Fruit fly (Drosophila melanogaster) whole organism, embryonic: ENCODE measurements around the gene RunxB.

Source experiments
- B-H2 ChIP-seq: fragments of 200-800 bp; sonication (Bioruptor generic); optimal IDR thresholded peaks from 2 replicates; lab custom pipeline; 2018; ENCODE audit warnings: missing biosample characterization, mild to moderate bottlenecking, missing genetic modification characterization
- CG10565 ChIP-seq: fragments of 200-800 bp; sonication (Bioruptor generic); optimal IDR thresholded peaks from 3 replicates; lab custom pipeline; 2016; ENCODE audit warnings: missing biosample characterization, mild to moderate bottlenecking, missing genetic modification characterization
- CG11695 ChIP-seq: fragments of 200-800 bp; sonication (Bioruptor generic); IDR thresholded peaks from 3 replicates; pipeline ENCODE4 v1.3.6; 2022; ENCODE audit warnings: missing biosample characterization, missing genetic modification characterization
- CG12071 ChIP-seq: fragments of 200-800 bp; sonication (Bioruptor generic); optimal IDR thresholded peaks from 3 replicates; lab custom pipeline; 2018; ENCODE audit warnings: missing biosample characterization, mild to moderate bottlenecking, missing genetic modification characterization
- CG13123 ChIP-seq: fragments of 200-800 bp; sonication (Bioruptor generic); optimal IDR thresholded peaks from 2 replicates; lab custom pipeline; 2016; ENCODE audit warnings: missing biosample characterization, missing genetic modification characterization
- CG15696 ChIP-seq: fragments of 200-800 bp; sonication (Bioruptor generic); optimal IDR thresholded peaks from 2 replicates; lab custom pipeline; 2019; ENCODE audit warnings: missing biosample characterization, mild to moderate bottlenecking, missing genetic modification characterization, moderate library complexity
- CG16813 ChIP-seq: fragments of 200-800 bp; sonication (Bioruptor generic); IDR thresholded peaks from 3 replicates; pipeline ENCODE4 v1.3.6; 2022; ENCODE audit warnings: missing biosample characterization, missing genetic modification characterization; ENCODE audit not compliant: partially characterized antibody
- CG18599 ChIP-seq: fragments of 200-800 bp; sonication (Bioruptor generic); optimal IDR thresholded peaks from 3 replicates; lab custom pipeline; 2017; ENCODE audit warnings: missing biosample characterization, missing genetic modification characterization, mild to moderate bottlenecking, moderate library complexity, missing genetic modification reagents
- CG2129 ChIP-seq: fragments of 200-800 bp; sonication (Bioruptor generic); IDR thresholded peaks from 2 replicates; pipeline ENCODE4 v1.3.6; 2022; ENCODE audit warnings: missing biosample characterization, missing genetic modification characterization; ENCODE audit not compliant: partially characterized antibody
- CG34422 ChIP-seq: fragments of 200-800 bp; sonication (Bioruptor generic); IDR thresholded peaks from 3 replicates; pipeline ENCODE4 v1.3.6; 2022; ENCODE audit warnings: missing biosample characterization, missing genetic modification characterization
- CG4617 ChIP-seq: fragments of 200-800 bp; sonication (Bioruptor generic); optimal IDR thresholded peaks from 3 replicates; lab custom pipeline; 2016; ENCODE audit warnings: missing biosample characterization, missing genetic modification characterization, borderline replicate concordance
- CG5953 ChIP-seq: fragments of 200-800 bp; sonication (Bioruptor generic); IDR thresholded peaks from 2 replicates; pipeline ENCODE4 v1.3.6; 2022; ENCODE audit warnings: missing biosample characterization, missing genetic modification characterization
- CG6272 ChIP-seq: fragments of 200-800 bp; sonication (Bioruptor generic); IDR thresholded peaks from 2 replicates; pipeline ENCODE4 v1.3.6; 2022; ENCODE audit warnings: missing biosample characterization, missing genetic modification characterization
- CG8089 ChIP-seq: fragments of 200-800 bp; sonication (Bioruptor generic); optimal IDR thresholded peaks from 3 replicates; lab custom pipeline; 2016; ENCODE audit warnings: missing biosample characterization, missing genetic modification characterization
- CG8290 ChIP-seq, 3 experiments: fragments of 200-800 bp; sonication (Bioruptor generic); optimal IDR thresholded peaks; 2 replicates each; lab custom pipeline; 2016 to 2019; ENCODE audit warnings: missing biosample characterization in 3 of 3, missing genetic modification characterization in 3 of 3, mild to moderate bottlenecking in 2 of 3, moderate library complexity in 1 of 3
- Dad ChIP-seq: fragments of 200-800 bp; sonication (Bioruptor generic); optimal IDR thresholded peaks from 3 replicates; lab custom pipeline; 2016; ENCODE audit warnings: missing biosample characterization, missing genetic modification characterization
- Dbx ChIP-seq: fragments of 200-800 bp; sonication (Bioruptor generic); IDR thresholded peaks from 3 replicates; pipeline ENCODE4 v1.3.6; 2022; ENCODE audit warnings: missing biosample characterization, missing genetic modification characterization
- Drgx ChIP-seq: fragments of 200-800 bp; sonication (Bioruptor generic); IDR thresholded peaks from 2 replicates; pipeline ENCODE4 v1.3.6; 2022; ENCODE audit warnings: missing biosample characterization, missing genetic modification characterization
- Gug ChIP-seq: fragments of 200-800 bp; sonication (Bioruptor generic); IDR thresholded peaks from 4 replicates; pipeline ENCODE4 v1.3.6; 2022; ENCODE audit warnings: missing biosample characterization, missing genetic modification characterization
- MESR4 ChIP-seq: fragments of 200-800 bp; sonication (Bioruptor generic); optimal IDR thresholded peaks from 2 replicates; lab custom pipeline; 2018; ENCODE audit warnings: missing biosample characterization, mild to moderate bottlenecking, missing genetic modification characterization, moderate library complexity
- Max ChIP-seq: fragments of 200-800 bp; sonication (Bioruptor generic); optimal IDR thresholded peaks from 2 replicates; lab custom pipeline; 2016; ENCODE audit warnings: missing biosample characterization, mild to moderate bottlenecking, missing genetic modification characterization
- Meics ChIP-seq: fragments of 200-800 bp; sonication (Bioruptor generic); optimal IDR thresholded peaks from 2 replicates; lab custom pipeline; 2017; ENCODE audit warnings: missing biosample characterization, mild to moderate bottlenecking, missing genetic modification characterization
- Mrtf ChIP-seq: fragments of 200-800 bp; sonication (Bioruptor generic); IDR thresholded peaks from 3 replicates; pipeline ENCODE4 v1.3.6; 2022; ENCODE audit warnings: missing biosample characterization, missing genetic modification characterization
- NFAT ChIP-seq: fragments of 200-800 bp; sonication (Bioruptor generic); IDR thresholded peaks from 2 replicates; pipeline ENCODE4 v1.3.6; 2022; ENCODE audit warnings: missing biosample characterization, missing genetic modification characterization
- Rfx ChIP-seq: fragments of 200-800 bp; sonication (Bioruptor generic); IDR thresholded peaks from 2 replicates; pipeline ENCODE4 v1.3.6; 2022; ENCODE audit warnings: missing biosample characterization, missing genetic modification characterization
- Sox102F ChIP-seq: fragments of 200-800 bp; sonication (Bioruptor generic); optimal IDR thresholded peaks from 2 replicates; lab custom pipeline; 2018; ENCODE audit warnings: missing biosample characterization, mild to moderate bottlenecking, missing genetic modification characterization, moderate library complexity
- ab ChIP-seq: fragments of 200-800 bp; sonication (Bioruptor generic); optimal IDR thresholded peaks from 2 replicates; lab custom pipeline; 2016; ENCODE audit warnings: missing biosample characterization, missing genetic modification characterization
- ac ChIP-seq: fragments of 200-800 bp; sonication (Bioruptor generic); optimal IDR thresholded peaks from 3 replicates; lab custom pipeline; 2017; ENCODE audit warnings: missing biosample characterization, mild to moderate bottlenecking, missing genetic modification characterization
- bsh ChIP-seq, 2 experiments: fragments of 200-800 bp; sonication (Bioruptor generic); optimal IDR thresholded peaks; 2 replicates each; lab custom pipeline; 2017 to 2018; ENCODE audit warnings: mild to moderate bottlenecking in 2 of 2, missing biosample characterization in 2 of 2, missing genetic modification characterization in 2 of 2, moderate library complexity in 1 of 2
- cato ChIP-seq: fragments of 200-800 bp; sonication (Bioruptor generic); optimal IDR thresholded peaks from 2 replicates; lab custom pipeline; 2016; ENCODE audit warnings: missing biosample characterization, missing genetic modification characterization, borderline replicate concordance
- chinmo ChIP-seq: fragments of 200-800 bp; sonication (Bioruptor generic); IDR thresholded peaks from 4 replicates; pipeline ENCODE4 v1.3.6; 2022; ENCODE audit warnings: missing biosample characterization, missing genetic modification characterization; ENCODE audit not compliant: partially characterized antibody
- crp ChIP-seq, 2 experiments: fragments of 200-800 bp; sonication (Bioruptor generic); optimal IDR thresholded peaks; 2 replicates in 1 of 2; 3 replicates in 1 of 2; lab custom pipeline; 2017; ENCODE audit warnings: missing biosample characterization in 2 of 2, missing genetic modification characterization in 2 of 2, mild to moderate bottlenecking in 1 of 2, moderate library complexity in 1 of 2
- dm ChIP-seq: fragments of 200-800 bp; sonication (Bioruptor generic); optimal IDR thresholded peaks from 3 replicates; lab custom pipeline; 2016; ENCODE audit warnings: missing biosample characterization, missing genetic modification characterization
- eyg ChIP-seq: fragments of 200-800 bp; sonication (Bioruptor generic); optimal IDR thresholded peaks from 3 replicates; lab custom pipeline; 2016; ENCODE audit warnings: missing biosample characterization, missing genetic modification characterization
- fd102C ChIP-seq: fragments of 200-800 bp; sonication (Bioruptor generic); optimal IDR thresholded peaks from 2 replicates; lab custom pipeline; 2018; ENCODE audit warnings: missing biosample characterization, mild to moderate bottlenecking, missing genetic modification characterization, moderate library complexity
- fru ChIP-seq: fragments of >200 bp; optimal IDR thresholded peaks from 2 replicates; lab custom pipeline; 2017
- grn ChIP-seq: fragments of 200-800 bp; sonication (Bioruptor generic); optimal IDR thresholded peaks from 3 replicates; lab custom pipeline; 2017; ENCODE audit warnings: missing biosample characterization, missing genetic modification characterization
- gsb ChIP-seq: fragments of 200-800 bp; sonication (Bioruptor generic); IDR thresholded peaks from 2 replicates; pipeline ENCODE4 v1.3.6; 2022; ENCODE audit warnings: missing biosample characterization, missing genetic modification characterization
- jing ChIP-seq: fragments of 200-800 bp; sonication (Bioruptor generic); optimal IDR thresholded peaks from 2 replicates; lab custom pipeline; 2018; ENCODE audit warnings: missing biosample characterization, mild to moderate bottlenecking, missing genetic modification characterization
- klu ChIP-seq: fragments of 200-800 bp; sonication (Bioruptor generic); IDR thresholded peaks from 2 replicates; pipeline ENCODE4 v1.3.6; 2022; ENCODE audit warnings: missing biosample characterization, missing genetic modification characterization
- mld ChIP-seq: fragments of 200-800 bp; sonication (Bioruptor generic); IDR thresholded peaks from 3 replicates; pipeline ENCODE4 v1.3.6; 2022; ENCODE audit warnings: missing biosample characterization, missing genetic modification characterization; ENCODE audit not compliant: partially characterized antibody
- nau ChIP-seq: fragments of 200-800 bp; sonication (Bioruptor generic); optimal IDR thresholded peaks from 3 replicates; lab custom pipeline; 2017; ENCODE audit warnings: missing biosample characterization, mild to moderate bottlenecking, missing genetic modification characterization, missing genetic modification reagents
- oc ChIP-seq: fragments of 200-800 bp; sonication (Bioruptor generic); optimal IDR thresholded peaks from 2 replicates; lab custom pipeline; 2018; ENCODE audit warnings: missing biosample characterization, mild to moderate bottlenecking, missing genetic modification characterization, moderate library complexity
- phol ChIP-seq: fragments of 200-800 bp; sonication (Bioruptor generic); optimal IDR thresholded peaks from 3 replicates; lab custom pipeline; 2018; ENCODE audit warnings: missing biosample characterization, mild to moderate bottlenecking, missing genetic modification characterization, moderate library complexity
- psq ChIP-seq: fragments of 200-800 bp; sonication (Bioruptor generic); optimal IDR thresholded peaks from 2 replicates; lab custom pipeline; 2017; ENCODE audit warnings: missing biosample characterization, missing genetic modification characterization
- so ChIP-seq: fragments of 200-800 bp; sonication (Bioruptor generic); IDR thresholded peaks from 3 replicates; pipeline ENCODE4 v1.3.6; 2022; ENCODE audit warnings: missing biosample characterization, missing genetic modification characterization
- trem ChIP-seq: fragments of 200-800 bp; optimal IDR thresholded peaks from 3 replicates; lab custom pipeline; 2019; ENCODE audit warnings: missing biosample characterization, mild to moderate bottlenecking, missing genetic modification characterization, moderate library complexity
- unpg ChIP-seq: fragments of 200-800 bp; sonication (Bioruptor generic); optimal IDR thresholded peaks from 3 replicates; lab custom pipeline; 2018; ENCODE audit warnings: missing biosample characterization, mild to moderate bottlenecking, missing genetic modification characterization, moderate library complexity
- usp ChIP-seq: fragments of >200 bp; optimal IDR thresholded peaks from 2 replicates; lab custom pipeline; 2017; ENCODE audit warnings: missing biosample characterization, missing genetic modification characterization
- zfh2 ChIP-seq: fragments of 200-800 bp; sonication (Bioruptor generic); optimal IDR thresholded peaks from 2 replicates; lab custom pipeline; 2016; ENCODE audit warnings: missing biosample characterization, missing genetic modification characterization

RunxB gene

dm6 chrX:20511382-20511853, 26.9 kb upstream of the RunxB start, which contains the start of gene CG1812 (continued):
- TF ChIP-seq CG8089 (GFP tag; lab: Kevin White, UChicago) (no peak), eyg (no peak), CG12071 (no peak), CG13123 (GFP tag; lab: Kevin White, UChicago) (no peak), B-H2 (GFP tag; lab: Kevin White, UChicago) (no peak), Meics (GFP tag; lab: Kevin White, UChicago) (peak; percentile 27), trem (tag; lab: Kevin White, UChicago) (peak; percentile 25), Sox102F (GFP tag; lab: Kevin White, UChicago) (peak; percentile 37), psq (peak; percentile 66), Dad (no peak), CG15696 (tag; lab: Kevin White, UChicago) (no peak), Drgx (GFP tag; lab: Robert Waterston, UW) (peak; percentile 73), CG18599 (GFP tag; lab: Kevin White, UChicago) (peak; percentile 60), dm (no peak), NFAT (0 out of 2 replicates have a peak, but pooled peaks have one; percentile 26), Dbx (GFP tag; lab: Robert Waterston, UW) (0 out of 3 replicates have a peak, but pooled peaks have one; percentile 10), grn (GFP tag; lab: Kevin White, UChicago) (no peak), unpg (GFP tag; lab: Kevin White, UChicago) (peak; percentile 53), klu (GFP tag; lab: Robert Waterston, UW) (no peak), CG4617 (peak; percentile 83), CG34422 (GFP tag; lab: Robert Waterston, UW) (peak; percentile 73; the same call in 2 of the 3 replicates), Gug (peak; percentile 38; the same call in 1 of the 4 replicates), bsh (GFP tag; optimal IDR thresholded peaks at IDR 0.05; lab: Kevin White, UChicago) (peak in 1 of 2 experiments; percentile 52), oc (tag; lab: Kevin White, UChicago) (no peak), jing (no peak), ab (no peak), fru (no peak), ac (GFP tag; lab: Kevin White, UChicago) (no peak), Rfx (GFP tag; lab: Robert Waterston, UW) (peak; percentile 77), so (GFP tag; lab: Robert Waterston, UW) (peak; percentile 67; the same call in 1 of the 3 replicates), usp (no peak), cato (GFP tag; lab: Kevin White, UChicago) (no peak), mld (GFP tag; lab: Robert Waterston, UW) (no peak), zfh2 (no peak), gsb (GFP tag; lab: Robert Waterston, UW) (no peak), chinmo (GFP tag; lab: Robert Waterston, UW) (no peak), nau (GFP tag; lab: Kevin White, UChicago) (peak; percentile 20), CG10565 (GFP tag; lab: Kevin White, UChicago) (no peak), fd102C (GFP tag; lab: Kevin White, UChicago) (no peak), crp (GFP tag; optimal IDR thresholded peaks at IDR 0.05; lab: Kevin White, UChicago) (peak in 1 of 2 experiments; percentile 27), CG2129 (GFP tag; lab: Robert Waterston, UW) (no peak), Max (GFP tag; lab: Kevin White, UChicago) (no peak), CG11695 (peak; percentile 74; the same call in 2 of the 3 replicates), MESR4 (GFP tag; lab: Kevin White, UChicago) (peak; percentile 71), Mrtf (GFP tag; lab: Robert Waterston, UW) (peak; percentile 21; the same call in 1 of the 3 replicates), CG8290 (GFP tag; optimal IDR thresholded peaks at IDR 0.05; lab: Kevin White, UChicago) (no peak), CG8290 (tag; optimal IDR thresholded peaks at IDR 0.05; lab: Kevin White, UChicago) (peak in 1 of 2 experiments; percentile 66), phol (peak; percentile 18), CG5953 (GFP tag; lab: Robert Waterston, UW) (no peak), CG16813 (GFP tag; lab: Robert Waterston, UW) (0 out of 3 replicates have a peak, but pooled peaks have one; percentile 6), CG6272 (GFP tag; lab: Robert Waterston, UW) (no peak)
